Fruit fly (Drosophila melanogaster) whole organism, larva: ENCODE results near the gene CG12609.

Experiments used
- noc ChIP-seq: fragments of 200-800 bp; sonication (Bioruptor generic); optimal IDR thresholded peaks from 3 replicates; lab custom pipeline; 2019; ENCODE audit warnings: missing biosample characterization, mild to moderate bottlenecking, missing genetic modification characterization, moderate library complexity

The CG12609 gene

DNA sequence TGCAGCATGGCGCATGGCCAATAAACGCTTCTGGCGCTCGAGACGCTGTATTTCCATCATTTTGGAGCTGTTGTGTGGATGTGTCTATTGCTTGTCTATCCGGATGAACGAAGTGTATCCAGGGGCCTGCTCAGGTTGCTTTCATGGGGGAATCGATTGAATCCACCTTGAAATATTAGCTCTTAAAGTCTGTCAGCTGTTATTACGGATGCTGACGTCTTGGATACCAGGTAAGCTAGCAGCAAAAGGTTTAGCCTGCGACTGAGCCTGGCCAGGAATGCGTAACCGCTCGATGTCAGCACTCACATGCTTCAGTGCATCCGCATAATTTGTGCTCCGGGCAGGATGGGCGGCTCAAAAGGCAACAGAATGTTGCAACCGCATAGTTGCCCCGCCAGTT is at the start of gene CG12609:
Gene CG12609, minus strand, starts transcription at position 101 of the 400 bp plus-strand sequence.
- no peak for TF ChIP-seq noc

DNA sequence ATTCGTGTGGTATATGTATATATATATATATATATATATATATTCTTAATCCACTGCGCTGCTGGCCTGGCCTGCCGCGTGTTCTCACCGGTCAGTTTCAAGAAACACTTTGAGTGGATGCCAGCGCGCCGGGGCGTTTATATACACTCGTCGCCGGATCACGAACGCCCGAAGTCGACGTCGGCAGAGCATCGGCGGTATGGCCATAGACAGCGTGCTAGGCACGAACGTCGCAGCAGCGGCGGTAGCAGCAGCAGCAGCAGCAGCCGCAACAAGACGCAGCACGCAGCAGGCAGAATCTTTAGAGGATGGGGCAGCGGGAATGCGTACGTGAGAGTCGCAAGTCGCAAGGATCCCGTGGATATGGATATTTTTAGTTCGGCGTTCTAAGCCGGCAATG is 49.5 kb upstream of the CG12609 start, which contains the start of gene bnb:
Gene bnb, minus strand, starts transcription at position 121 of the 400 bp plus-strand sequence.
- no peak for TF ChIP-seq noc

DNA sequence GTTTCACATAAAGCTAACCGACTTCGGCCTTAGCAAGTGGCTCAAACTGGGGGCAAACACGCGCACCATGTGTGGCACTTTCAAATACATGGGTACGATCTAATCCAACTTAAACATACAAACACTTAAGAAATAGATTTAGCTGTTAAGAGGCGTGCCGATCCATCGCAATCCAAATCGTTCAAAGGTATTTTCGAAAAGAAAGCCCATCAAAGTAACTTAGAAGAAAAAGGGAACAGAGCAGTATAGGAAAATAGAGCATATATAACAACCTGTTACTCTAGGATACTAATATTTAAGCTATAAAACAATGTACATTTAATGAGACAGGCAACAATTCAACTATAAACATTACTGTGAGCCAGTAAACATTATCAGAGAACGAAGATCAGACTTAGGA is 43.3 kb upstream of the CG12609 start, which contains the start of gene Atg101:
Gene Atg101, plus strand, starts transcription at position 301 of the 400 bp plus-strand sequence.
- no peak for TF ChIP-seq noc

DNA sequence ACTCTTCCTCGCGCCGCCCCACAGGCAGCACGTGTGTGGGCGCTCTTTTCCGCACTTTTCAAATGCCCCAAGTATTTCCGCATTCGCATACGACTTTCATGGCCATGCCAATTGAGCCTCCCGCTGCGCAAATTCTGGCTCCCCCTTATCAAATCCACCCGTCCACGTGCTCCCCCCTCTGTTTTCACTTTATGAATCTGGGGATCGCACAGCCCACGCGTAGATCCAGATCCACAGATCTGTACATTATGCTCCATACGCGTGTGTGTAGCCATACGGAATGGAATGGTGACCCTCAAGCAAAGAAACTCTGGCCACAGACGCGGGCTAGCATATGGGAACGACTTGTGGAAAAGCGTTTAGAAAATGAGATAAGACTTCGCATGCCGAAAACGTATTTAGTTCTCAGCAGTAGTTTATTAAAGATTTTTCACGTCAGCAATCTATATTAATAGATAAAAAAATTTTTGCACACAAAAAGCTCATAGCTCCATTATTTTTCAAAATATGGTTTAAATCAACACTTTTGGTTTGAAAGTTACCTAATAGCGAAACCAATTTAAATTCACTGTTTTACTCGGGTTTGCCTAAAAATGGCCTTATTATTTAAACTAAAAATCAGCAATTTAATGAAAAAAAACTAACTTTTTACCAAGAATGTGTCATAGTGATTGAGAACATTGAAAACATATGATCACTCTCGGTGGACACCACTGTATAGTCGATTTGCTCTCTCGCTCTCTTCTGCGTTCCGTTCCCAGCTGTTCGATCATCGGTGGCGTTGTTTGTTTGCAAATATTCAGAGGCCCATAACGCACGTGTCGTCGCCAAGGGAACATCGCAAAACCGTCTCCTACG is 41.5 kb upstream of the CG12609 start:
- peak; percentile 53 for TF ChIP-seq noc

dm6 chrX:18788143-18788745 is 40.1 kb upstream of the CG12609 start, which contains the start of the genes CG6961 and S6KL:
CG6961 (minus strand) TSS chrX:18788210.
S6KL (plus strand) TSS chrX:18788464.
- no peak for TF ChIP-seq noc

DNA sequence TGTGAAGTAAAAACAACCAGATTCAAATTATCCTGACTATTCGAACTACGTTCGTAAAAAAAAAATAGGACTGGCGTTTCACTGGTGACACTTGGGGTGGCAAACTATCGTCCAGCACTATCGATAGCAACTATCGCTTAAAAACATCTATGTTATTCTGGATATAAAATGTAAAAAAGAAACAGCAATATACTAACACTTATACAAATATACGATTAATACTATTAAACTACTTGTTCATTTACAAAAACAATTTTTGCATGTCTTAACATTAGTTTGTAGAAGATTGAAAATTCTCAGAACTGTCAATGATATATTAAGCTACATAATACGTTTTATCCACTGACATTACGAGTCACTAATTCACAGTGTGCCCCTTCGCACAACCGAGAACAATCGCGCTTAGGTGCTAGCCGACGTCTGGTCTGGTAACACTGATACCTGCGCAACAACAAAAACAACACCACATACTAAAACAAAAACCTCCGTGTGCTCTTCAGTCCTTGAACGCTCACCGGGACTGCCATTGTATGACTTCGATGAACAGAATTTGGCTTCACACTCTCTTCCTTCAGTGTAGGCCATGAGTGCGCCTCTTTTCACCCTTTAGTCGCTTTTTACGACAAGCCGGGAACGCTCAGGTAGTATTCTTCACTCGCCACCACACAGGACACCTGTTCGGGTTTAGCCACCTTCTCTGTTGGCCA is 35.5 kb upstream of the CG12609 start, which contains the start of gene CG18259:
Gene CG18259, minus strand, starts transcription at position 78 of the 707 bp plus-strand sequence.
- TF ChIP-seq noc, result no peak

dm6 chrX:18780260-18780659 is 32.2 kb upstream of the CG12609 start:
- TF ChIP-seq noc, result no peak

- no peak for TF ChIP-seq noc
Measured at dm6 chrX:18779662-18780061, 31.6 kb upstream of the CG12609 start.

DNA sequence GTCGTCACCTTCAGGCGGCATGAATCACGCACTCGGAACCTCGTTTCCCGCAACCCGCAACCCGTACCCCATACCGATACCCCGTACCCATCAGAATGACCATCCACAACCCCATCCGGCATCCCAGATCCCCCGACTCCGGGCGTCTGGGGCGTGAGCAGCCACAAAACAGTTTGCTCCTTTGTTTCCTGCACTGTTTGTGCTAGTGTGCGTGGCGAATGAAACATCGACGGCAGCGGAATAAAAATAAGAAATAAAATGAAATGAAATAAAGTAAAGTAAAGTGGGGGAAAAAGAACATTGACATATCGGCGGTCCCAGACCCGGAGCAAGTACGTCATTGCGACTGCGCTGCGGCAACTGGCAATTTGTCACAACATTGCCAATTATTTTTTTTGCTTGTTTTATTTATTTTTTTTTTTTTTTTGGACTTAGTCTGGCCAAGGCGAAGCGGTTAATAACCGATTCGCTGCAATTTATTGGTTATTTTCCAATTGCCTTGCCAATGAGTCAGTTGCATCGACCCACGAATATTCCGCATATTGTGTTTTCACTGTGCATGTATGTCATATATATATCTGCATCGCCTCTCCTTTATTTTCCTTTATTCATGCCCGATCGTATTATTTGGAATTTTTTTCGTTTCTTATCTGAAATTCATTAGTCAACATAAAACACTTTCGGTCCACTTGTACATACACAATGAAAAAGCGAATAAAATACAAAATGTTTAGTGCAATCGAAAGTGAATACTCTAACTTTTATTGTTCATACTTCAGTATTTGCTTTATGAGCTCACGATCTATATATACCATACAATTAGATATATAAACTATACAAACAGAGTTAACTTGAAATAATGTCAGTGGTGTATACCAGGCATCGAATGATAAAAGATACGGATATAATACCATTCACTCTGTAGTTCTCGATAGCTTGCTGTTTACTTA is 29.1 kb upstream of the CG12609 start:
- no peak for TF ChIP-seq noc

DNA sequence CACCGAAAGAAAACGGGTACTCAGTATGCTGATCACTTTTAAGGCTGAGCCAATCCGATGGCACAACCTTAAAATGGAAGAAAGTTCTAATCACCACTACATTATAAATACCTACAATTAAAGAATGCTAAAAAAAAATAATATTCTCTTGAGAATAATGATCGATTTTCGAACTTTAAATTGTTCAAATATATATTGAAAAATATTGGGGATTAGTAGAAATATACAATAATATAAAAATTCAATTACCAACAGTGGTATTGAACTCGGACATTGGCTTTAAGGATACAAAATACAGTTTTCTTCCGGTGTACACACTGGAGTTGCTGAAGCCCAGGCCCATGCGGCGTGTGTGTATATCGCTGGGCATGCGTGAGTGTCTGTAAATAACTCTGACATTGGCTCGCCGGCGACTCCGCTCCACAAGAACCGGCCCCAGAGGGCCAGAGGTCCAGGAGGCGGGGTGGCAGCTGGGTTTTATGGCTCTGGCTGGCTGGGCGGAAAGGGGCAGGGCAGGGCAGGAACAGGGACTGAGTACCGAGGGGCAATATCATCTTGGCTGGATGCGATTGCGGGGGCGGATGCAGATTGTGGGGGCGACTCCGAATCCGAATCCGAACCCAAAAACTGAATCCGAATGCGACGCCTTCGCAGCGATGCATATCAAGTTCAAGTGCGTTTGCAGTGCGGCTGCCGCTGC is 27.9 kb upstream of the CG12609 start:
- no peak for TF ChIP-seq noc

DNA sequence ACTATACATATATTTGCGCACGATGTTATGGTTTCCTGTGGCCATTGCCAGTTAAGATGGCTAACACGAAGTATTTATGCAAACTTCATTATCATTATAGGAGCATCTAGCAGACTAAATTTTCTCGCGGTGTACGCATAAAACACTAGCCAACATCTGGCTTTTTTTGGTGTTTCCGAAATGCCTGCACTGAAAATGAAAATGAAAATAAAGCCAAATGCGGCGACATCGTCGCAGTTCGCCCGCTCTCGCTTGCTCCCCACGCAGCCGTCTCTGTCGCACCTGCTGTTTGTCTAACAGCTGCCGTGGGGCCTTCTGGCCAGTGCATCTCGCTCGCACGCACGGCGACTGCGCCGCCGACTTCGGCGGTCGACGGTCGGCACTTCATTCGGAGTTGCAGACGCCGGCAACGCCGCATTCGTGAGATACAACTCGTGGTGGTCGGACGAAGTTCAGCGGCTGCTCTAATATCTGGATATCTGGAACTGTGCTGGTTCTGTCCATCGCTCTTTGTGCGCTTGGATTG is 26.8 kb upstream of the CG12609 start, which contains the start of gene CG6891:
Gene CG6891, plus strand, starts transcription at position 411 of the 526 bp plus-strand sequence.
- no peak for TF ChIP-seq noc

dm6 chrX:18773817-18774216 is 25.7 kb upstream of the CG12609 start, which contains the start of gene CCKLR-17D3:
CCKLR-17D3 (minus strand) TSS chrX:18774027.
- no peak for TF ChIP-seq noc

- no peak for TF ChIP-seq noc
Measured at dm6 chrX:18771995-18772394, 23.9 kb upstream of the CG12609 start.

DNA sequence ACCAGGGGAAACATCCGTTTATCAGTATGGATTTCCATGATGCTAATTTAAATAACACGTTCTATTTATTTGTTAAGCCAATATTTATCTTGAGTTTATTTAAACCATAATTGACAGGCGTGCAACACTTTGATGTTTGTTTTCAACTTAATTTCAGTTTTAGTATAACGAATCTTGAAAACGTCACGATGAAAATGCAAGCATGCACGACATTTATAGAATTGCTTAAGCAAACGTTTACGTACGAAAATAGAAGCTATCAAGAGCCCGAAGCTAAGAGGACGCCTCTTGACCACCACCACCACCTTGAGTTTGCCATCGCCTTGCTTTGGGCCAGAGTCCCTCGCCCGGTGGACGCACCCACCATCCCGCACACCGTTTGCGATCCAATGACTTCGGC is 23.2 kb upstream of the CG12609 start:
- TF ChIP-seq noc, result no peak

DNA sequence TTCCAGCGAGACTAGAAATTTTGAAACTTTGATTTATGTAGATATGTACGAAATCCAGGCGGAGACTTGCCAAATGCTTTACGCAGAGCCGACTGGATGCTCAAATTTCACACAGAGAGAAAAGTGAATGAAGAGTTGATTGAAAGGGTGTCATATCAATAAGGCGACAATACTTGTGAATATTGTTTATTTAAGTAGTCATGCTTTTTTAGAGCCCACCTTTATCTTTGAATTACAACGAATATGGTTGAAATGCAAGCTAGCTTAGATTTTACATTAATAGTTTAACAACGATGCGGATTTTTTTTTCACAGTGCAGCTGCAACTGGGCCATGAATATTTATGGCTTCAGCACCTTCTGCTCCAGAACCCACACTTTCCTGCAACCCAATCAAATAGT is 8.3 kb downstream of the CG12609 start, which contains the start of gene CG6873:
Gene CG6873, minus strand, starts transcription at position 101 of the 400 bp plus-strand sequence.
- no peak for TF ChIP-seq noc
